Fruit fly (Drosophila melanogaster) whole organism, embryonic: ENCODE data around the gene Porin2.

Experiments used
- Antp ChIP-seq: fragments of 200-800 bp; sonication (Bioruptor generic); optimal IDR thresholded peaks from 3 replicates; lab custom pipeline; 2016; ENCODE audit warnings: missing biosample characterization, missing genetic modification characterization
- Atf3 ChIP-seq: fragments of 200-800 bp; sonication (Bioruptor generic); optimal IDR thresholded peaks from 3 replicates; lab custom pipeline; 2016; ENCODE audit warnings: missing biosample characterization, missing genetic modification characterization
- Bdp1 ChIP-seq: fragments of 200-800 bp; sonication (Bioruptor generic); optimal IDR thresholded peaks from 3 replicates; lab custom pipeline; 2016; ENCODE audit warnings: missing biosample characterization, missing genetic modification characterization
- BtbVII ChIP-seq: fragments of 200-800 bp; sonication (Bioruptor generic); optimal IDR thresholded peaks from 3 replicates; lab custom pipeline; 2017; ENCODE audit warnings: missing biosample characterization, mild to moderate bottlenecking, missing genetic modification characterization
- CG1024 ChIP-seq: fragments of 200-800 bp; sonication (Bioruptor generic); IDR thresholded peaks from 2 replicates; pipeline ENCODE4 v1.3.6; 2022; ENCODE audit warnings: missing biosample characterization, missing genetic modification characterization
- CG13123 ChIP-seq: fragments of 200-800 bp; sonication (Bioruptor generic); optimal IDR thresholded peaks from 2 replicates; lab custom pipeline; 2016; ENCODE audit warnings: missing biosample characterization, missing genetic modification characterization
- CG13775 ChIP-seq: fragments of 200-800 bp; sonication (Bioruptor generic); optimal IDR thresholded peaks from 3 replicates; lab custom pipeline; 2017; ENCODE audit warnings: missing biosample characterization, mild to moderate bottlenecking, missing genetic modification characterization
- CG14441 ChIP-seq: fragments of 200-800 bp; sonication (Bioruptor generic); IDR thresholded peaks from 2 replicates; pipeline ENCODE4 v1.3.6; 2022; ENCODE audit warnings: missing biosample characterization, missing genetic modification characterization
- CG15011 ChIP-seq: fragments of 200-800 bp; sonication (Bioruptor generic); optimal IDR thresholded peaks from 3 replicates; lab custom pipeline; 2018; ENCODE audit warnings: missing biosample characterization, mild to moderate bottlenecking, missing genetic modification characterization
- CG1602 ChIP-seq: fragments of 200-800 bp; sonication (Bioruptor generic); optimal IDR thresholded peaks from 3 replicates; lab custom pipeline; 2016; ENCODE audit warnings: missing biosample characterization, missing genetic modification characterization
- CG17359 ChIP-seq: fragments of 200-800 bp; sonication (Bioruptor generic); optimal IDR thresholded peaks from 3 replicates; lab custom pipeline; 2018; ENCODE audit warnings: missing biosample characterization, mild to moderate bottlenecking, missing genetic modification characterization, moderate library complexity
- CG17568 ChIP-seq: fragments of 200-800 bp; sonication (Bioruptor generic); optimal IDR thresholded peaks from 2 replicates; lab custom pipeline; 2018; ENCODE audit warnings: missing biosample characterization, mild to moderate bottlenecking, missing genetic modification characterization, moderate library complexity
- CG2120 ChIP-seq: fragments of 200-800 bp; sonication (Bioruptor generic); optimal IDR thresholded peaks from 3 replicates; lab custom pipeline; 2016; ENCODE audit warnings: missing biosample characterization, missing genetic modification characterization
- CG2889 ChIP-seq: fragments of 200-800 bp; sonication (Bioruptor generic); IDR thresholded peaks from 3 replicates; pipeline ENCODE4 v1.3.6; 2022; ENCODE audit warnings: missing biosample characterization, missing genetic modification characterization
- CG3065 ChIP-seq: fragments of 200-800 bp; sonication (Bioruptor generic); optimal IDR thresholded peaks from 2 replicates; lab custom pipeline; 2016; ENCODE audit warnings: missing biosample characterization, missing genetic modification characterization
- CG4854 ChIP-seq: fragments of 200-800 bp; sonication (Bioruptor generic); optimal IDR thresholded peaks from 2 replicates; lab custom pipeline; 2016; ENCODE audit warnings: missing biosample characterization, missing genetic modification characterization, inconsistent platforms
- CG6254 ChIP-seq: fragments of 200-800 bp; sonication (Bioruptor generic); optimal IDR thresholded peaks from 3 replicates; lab custom pipeline; 2017; ENCODE audit warnings: mild to moderate bottlenecking, missing biosample characterization, missing genetic modification reagents, missing genetic modification characterization
- CG9727 ChIP-seq: fragments of 200-800 bp; sonication (Bioruptor generic); optimal IDR thresholded peaks from 3 replicates; lab custom pipeline; 2017; ENCODE audit warnings: missing biosample characterization, mild to moderate bottlenecking, missing genetic modification characterization
- Doc3 ChIP-seq: fragments of 200-800 bp; sonication (Bioruptor generic); IDR thresholded peaks from 3 replicates; pipeline ENCODE4 v1.3.6; 2022; ENCODE audit warnings: missing biosample characterization, missing genetic modification characterization; ENCODE audit not compliant: partially characterized antibody
- Gug ChIP-seq: fragments of 200-800 bp; sonication (Bioruptor generic); IDR thresholded peaks from 4 replicates; pipeline ENCODE4 v1.3.6; 2022; ENCODE audit warnings: missing biosample characterization, missing genetic modification characterization
- Hr39 ChIP-seq: fragments of >200 bp; optimal IDR thresholded peaks from 2 replicates; lab custom pipeline; 2017
- Lhr ChIP-seq: fragments of 200-800 bp; sonication (Bioruptor generic); optimal IDR thresholded peaks from 3 replicates; lab custom pipeline; 2017; ENCODE audit warnings: mild to moderate bottlenecking, missing biosample characterization, missing genetic modification reagents, missing genetic modification characterization
- Myb ChIP-seq: fragments of 200-800 bp; sonication (Bioruptor generic); optimal IDR thresholded peaks from 2 replicates; lab custom pipeline; 2016; ENCODE audit warnings: missing biosample characterization, missing genetic modification characterization
- NK7.1 ChIP-seq: fragments of 200-800 bp; sonication (Bioruptor generic); optimal IDR thresholded peaks from 3 replicates; lab custom pipeline; 2016; ENCODE audit warnings: missing biosample characterization, missing genetic modification characterization
- Rx ChIP-seq: fragments of 200-800 bp; sonication (Bioruptor generic); IDR thresholded peaks from 2 replicates; pipeline ENCODE4 v1.3.6; 2022; ENCODE audit warnings: missing biosample characterization, missing genetic modification characterization
- Ssrp ChIP-seq: fragments of 200-800 bp; sonication (Bioruptor generic); optimal IDR thresholded peaks from 2 replicates; lab custom pipeline; 2018; ENCODE audit warnings: missing biosample characterization, mild to moderate bottlenecking, missing genetic modification characterization, moderate library complexity
- abd-A ChIP-seq: fragments of 200-800 bp; sonication (Bioruptor generic); optimal IDR thresholded peaks from 3 replicates; lab custom pipeline; 2019; ENCODE audit warnings: missing biosample characterization, mild to moderate bottlenecking, missing genetic modification characterization, moderate library complexity
- ac ChIP-seq: fragments of 200-800 bp; sonication (Bioruptor generic); optimal IDR thresholded peaks from 3 replicates; lab custom pipeline; 2017; ENCODE audit warnings: missing biosample characterization, mild to moderate bottlenecking, missing genetic modification characterization
- ap ChIP-seq: fragments of 200-800 bp; sonication (Bioruptor generic); IDR thresholded peaks from 2 replicates; pipeline ENCODE4 v1.3.6; 2022; ENCODE audit warnings: missing biosample characterization, missing genetic modification characterization
- bcd ChIP-seq: fragments of 200-800 bp; sonication (Bioruptor generic); optimal IDR thresholded peaks from 2 replicates; lab custom pipeline; 2017; ENCODE audit warnings: missing biosample characterization, mild to moderate bottlenecking, missing genetic modification characterization
- dysf ChIP-seq: fragments of 200-800 bp; sonication (Bioruptor generic); IDR thresholded peaks from 3 replicates; pipeline ENCODE4 v1.3.6; 2022; ENCODE audit warnings: missing biosample characterization, missing genetic modification characterization
- ems ChIP-seq: fragments of 200-800 bp; sonication (Bioruptor generic); optimal IDR thresholded peaks from 3 replicates; lab custom pipeline; 2016; ENCODE audit warnings: missing biosample characterization, missing genetic modification characterization
- gcm ChIP-seq: fragments of 200-800 bp; sonication (Bioruptor generic); optimal IDR thresholded peaks from 2 replicates; lab custom pipeline; 2019; ENCODE audit warnings: missing biosample characterization, mild to moderate bottlenecking, missing genetic modification characterization, moderate library complexity
- gem ChIP-seq: fragments of 200-800 bp; sonication (Bioruptor generic); optimal IDR thresholded peaks from 2 replicates; lab custom pipeline; 2019; ENCODE audit warnings: missing biosample characterization, mild to moderate bottlenecking, missing genetic modification characterization, moderate library complexity
- gro ChIP-seq: fragments of 200-800 bp; sonication (Bioruptor generic); optimal IDR thresholded peaks from 2 replicates; lab custom pipeline; 2016; ENCODE audit warnings: missing biosample characterization, missing genetic modification characterization
- her ChIP-seq: fragments of 200-800 bp; sonication (Bioruptor generic); optimal IDR thresholded peaks from 2 replicates; lab custom pipeline; 2016; ENCODE audit warnings: missing biosample characterization, missing genetic modification characterization
- ind ChIP-seq: fragments of 200-800 bp; sonication (Bioruptor generic); optimal IDR thresholded peaks from 3 replicates; lab custom pipeline; 2016; ENCODE audit warnings: missing biosample characterization, missing genetic modification characterization
- lab ChIP-seq: fragments of 200-800 bp; sonication (Bioruptor generic); optimal IDR thresholded peaks from 3 replicates; lab custom pipeline; 2017; ENCODE audit warnings: missing biosample characterization, missing genetic modification characterization, mild to moderate bottlenecking, moderate library complexity, missing genetic modification reagents
- lmd ChIP-seq: fragments of 200-800 bp; sonication (Bioruptor generic); IDR thresholded peaks from 2 replicates; pipeline ENCODE4 v1.3.6; 2022; ENCODE audit warnings: missing biosample characterization, missing genetic modification characterization
- pum ChIP-seq: fragments of 200-800 bp; sonication (Bioruptor generic); optimal IDR thresholded peaks from 2 replicates; lab custom pipeline; 2016; ENCODE audit warnings: missing biosample characterization, missing genetic modification characterization
- ranshi ChIP-seq: fragments of 200-800 bp; sonication (Bioruptor generic); IDR thresholded peaks from 2 replicates; pipeline ENCODE4 v1.3.6; 2022; ENCODE audit warnings: missing biosample characterization, missing genetic modification characterization
- row ChIP-seq: fragments of 200-800 bp; sonication (Bioruptor generic); IDR thresholded peaks from 3 replicates; pipeline ENCODE4 v1.3.6; 2022; ENCODE audit warnings: missing biosample characterization, missing genetic modification characterization
- schlank ChIP-seq: fragments of 200-800 bp; sonication (Bioruptor generic); optimal IDR thresholded peaks from 2 replicates; lab custom pipeline; 2018; ENCODE audit warnings: missing biosample characterization, mild to moderate bottlenecking, missing genetic modification characterization
- sens-2 ChIP-seq: fragments of 200-800 bp; sonication (Bioruptor generic); IDR thresholded peaks from 2 replicates; pipeline ENCODE4 v1.3.6; 2022; ENCODE audit warnings: missing biosample characterization, missing genetic modification characterization
- shn ChIP-seq: fragments of 200-800 bp; sonication (Bioruptor generic); optimal IDR thresholded peaks from 3 replicates; lab custom pipeline; 2016; ENCODE audit warnings: missing biosample characterization, missing genetic modification characterization
- sna ChIP-seq: fragments of 200-800 bp; sonication (Bioruptor generic); IDR thresholded peaks from 2 replicates; pipeline ENCODE4 v1.3.6; 2022; ENCODE audit warnings: missing biosample characterization, missing genetic modification characterization; ENCODE audit not compliant: partially characterized antibody
- sob ChIP-seq: fragments of 200-800 bp; sonication (Bioruptor generic); IDR thresholded peaks from 2 replicates; pipeline ENCODE4 v1.3.6; 2022; ENCODE audit warnings: missing biosample characterization, missing genetic modification characterization
- stc ChIP-seq: fragments of 200-800 bp; sonication (Bioruptor generic); IDR thresholded peaks from 2 replicates; pipeline ENCODE4 v1.3.6; 2022; ENCODE audit warnings: missing biosample characterization, missing genetic modification characterization
- ttk ChIP-seq: fragments of 200-800 bp; sonication (Bioruptor generic); IDR thresholded peaks from 2 replicates; pipeline ENCODE4 v2.1.2; 2022; ENCODE audit warnings: missing biosample characterization, missing genetic modification characterization
- wek ChIP-seq: fragments of 200-800 bp; sonication (Bioruptor generic); optimal IDR thresholded peaks from 3 replicates; lab custom pipeline; 2018; ENCODE audit warnings: missing biosample characterization, mild to moderate bottlenecking, missing genetic modification characterization, moderate library complexity
- wor ChIP-seq: fragments of 200-800 bp; sonication (Bioruptor generic); IDR thresholded peaks from 2 replicates; pipeline ENCODE4 v1.3.6; 2022; ENCODE audit warnings: missing biosample characterization, missing genetic modification characterization

The Porin2 gene

dm6 chr2L:10849511-10850191 is 2.8 kb upstream of the Porin2 start, which contains the start of gene SmydA-3 (continued):
- peak; percentile 41 for TF ChIP-seq lab (GFP tag; lab: Kevin White, UChicago)
- TF ChIP-seq CG2120, result no peak
- TF ChIP-seq gem (tag; lab: Kevin White, UChicago), result no peak
- no peak for TF ChIP-seq ems (GFP tag; lab: Kevin White, UChicago)
- TF ChIP-seq wor (GFP tag; lab: Robert Waterston, UW), result no peak
- peak; percentile 18 for TF ChIP-seq Ssrp (tag; lab: Kevin White, UChicago)
- TF ChIP-seq CG15011 (GFP tag; lab: Kevin White, UChicago), result no peak
- no peak for TF ChIP-seq Lhr (GFP tag; lab: Kevin White, UChicago)
- peak; percentile 49 for TF ChIP-seq CG17359 (tag; lab: Kevin White, UChicago)
- no peak for TF ChIP-seq ac
- TF ChIP-seq ap (GFP tag; lab: Robert Waterston, UW), result 0 out of 2 replicates have a peak, but pooled peaks have one; percentile 27
- TF ChIP-seq CG4854, result no peak
- TF ChIP-seq sna (GFP tag; lab: Robert Waterston, UW), result no peak
- no peak for TF ChIP-seq CG6254 (GFP tag; lab: Kevin White, UChicago)
- no peak for TF ChIP-seq CG9727 (GFP tag; lab: Kevin White, UChicago)
- no peak for TF ChIP-seq shn (GFP tag; lab: Kevin White, UChicago)
- no peak for TF ChIP-seq pum (GFP tag; lab: Kevin White, UChicago)
- TF ChIP-seq Hr39, result no peak
- peak; percentile 26 for TF ChIP-seq BtbVII
- TF ChIP-seq stc (GFP tag; lab: Robert Waterston, UW), result peak; percentile 44; the same call in 1 of the 2 replicates
- TF ChIP-seq gcm (GFP tag; lab: Kevin White, UChicago), result no peak
- no peak for TF ChIP-seq schlank (tag; lab: Kevin White, UChicago)
- TF ChIP-seq Rx (GFP tag; lab: Robert Waterston, UW), result no peak
- no peak for TF ChIP-seq ranshi (GFP tag; lab: Robert Waterston, UW)
- TF ChIP-seq Bdp1 (GFP tag; lab: Kevin White, UChicago), result no peak
- no peak for TF ChIP-seq CG1024 (GFP tag; lab: Robert Waterston, UW)
- no peak for TF ChIP-seq gro (GFP tag; lab: Kevin White, UChicago)
- TF ChIP-seq her, result no peak
- peak; percentile 11 for TF ChIP-seq ind (GFP tag; lab: Kevin White, UChicago)
- no peak for TF ChIP-seq Doc3
- no peak for TF ChIP-seq Myb
- peak; percentile 14; the same call in 1 of the 3 replicates for TF ChIP-seq dysf
- 0 out of 2 replicates have a peak, but pooled peaks have one; percentile 27 for TF ChIP-seq lmd
- TF ChIP-seq ttk, result no peak
- TF ChIP-seq CG13123 (GFP tag; lab: Kevin White, UChicago), result no peak
- no peak for TF ChIP-seq CG2889 (GFP tag; lab: Robert Waterston, UW)
- TF ChIP-seq row (GFP tag; lab: Robert Waterston, UW), result peak; percentile 13; the same call in 1 of the 3 replicates
- TF ChIP-seq CG3065 (GFP tag; lab: Kevin White, UChicago), result no peak
- TF ChIP-seq wek (GFP tag; lab: Kevin White, UChicago), result no peak
- no peak for TF ChIP-seq NK7.1
- 0 out of 2 replicates have a peak, but pooled peaks have one; percentile 25 for TF ChIP-seq CG14441 (GFP tag; lab: Robert Waterston, UW)
- 0 out of 2 replicates have a peak, but pooled peaks have one; percentile 27 for TF ChIP-seq sob (GFP tag; lab: Robert Waterston, UW)
- no peak for TF ChIP-seq CG13775
- TF ChIP-seq Atf3 (GFP tag; lab: Kevin White, UChicago), result no peak
- no peak for TF ChIP-seq CG17568 (GFP tag; lab: Kevin White, UChicago)
- no peak for TF ChIP-seq CG1602
- no peak for TF ChIP-seq abd-A (tag; lab: Kevin White, UChicago)
- no peak for TF ChIP-seq Antp
- TF ChIP-seq sens-2 (GFP tag; lab: Robert Waterston, UW), result no peak
- TF ChIP-seq bcd (GFP tag; lab: Kevin White, UChicago), result no peak
- no peak for TF ChIP-seq Gug (GFP tag; lab: Robert Waterston, UW)
